Worm (Caenorhabditis elegans) whole organism, late embryonic: ENCODE data around the gene puf-6.

Experiments used
- F13H6.1 ChIP-seq: sonication (generic microtip); optimal IDR thresholded peaks from 2 replicates; lab custom pipeline; 2016; ENCODE audit warnings: missing genetic modification characterization, missing compliant biosample characterization
- K02D7.2 ChIP-seq: sonication (generic microtip); optimal IDR thresholded peaks from 2 replicates; lab custom pipeline; 2017; ENCODE audit warnings: mild to moderate bottlenecking, missing genetic modification characterization, missing compliant biosample characterization
- K09A11.1 ChIP-seq: sonication (generic microtip); optimal IDR thresholded peaks from 2 replicates; lab custom pipeline; 2017; ENCODE audit warnings: antibody characterized with exemption, mild to moderate bottlenecking, missing genetic modification characterization, missing compliant biosample characterization; ENCODE audit not compliant: insufficient read depth
- T23F11.4 ChIP-seq: fragments of 200-800 bp; sonication (Bioruptor generic); optimal IDR thresholded peaks from 2 replicates; lab custom pipeline; 2018; ENCODE audit warnings: mild to moderate bottlenecking, missing genetic modification characterization, missing compliant biosample characterization
- ama-1 ChIP-seq: fragments of 150-350 bp; optimal IDR thresholded peaks from 2 replicates; lab custom pipeline; 2014
- ceh-14 ChIP-seq: sonication (generic microtip); optimal IDR thresholded peaks from 2 replicates; lab custom pipeline; 2016; ENCODE audit warnings: missing genotype, missing genetic modification characterization, missing compliant biosample characterization
- ceh-18 ChIP-seq: sonication (generic microtip); optimal IDR thresholded peaks from 2 replicates; lab custom pipeline; 2016; ENCODE audit warnings: missing genetic modification characterization, missing compliant biosample characterization
- ceh-19 ChIP-seq: fragments of 200-800 bp; sonication (Bioruptor generic); optimal IDR thresholded peaks from 2 replicates; lab custom pipeline; 2018; ENCODE audit warnings: mild to moderate bottlenecking, missing genetic modification characterization, missing compliant biosample characterization
- ceh-2 ChIP-seq: sonication (generic microtip); optimal IDR thresholded peaks from 2 replicates; lab custom pipeline; 2016; ENCODE audit warnings: missing genotype, missing genetic modification characterization, missing compliant biosample characterization
- ceh-30 ChIP-seq: fragments of 150-350 bp; optimal IDR thresholded peaks from 2 replicates; lab custom pipeline; 2014; ENCODE audit warnings: missing biosample characterization, missing genetic modification characterization
- ceh-31 ChIP-seq: sonication (generic microtip); optimal IDR thresholded peaks from 2 replicates; lab custom pipeline; 2016; ENCODE audit warnings: missing genetic modification characterization, missing compliant biosample characterization
- ceh-34 ChIP-seq: sonication (generic microtip); optimal IDR thresholded peaks from 2 replicates; lab custom pipeline; 2016; ENCODE audit warnings: mild to moderate bottlenecking, missing genetic modification characterization, missing compliant biosample characterization
- ceh-9 ChIP-seq: sonication (generic microtip); optimal IDR thresholded peaks from 2 replicates; lab custom pipeline; 2016; ENCODE audit warnings: mild to moderate bottlenecking, missing genetic modification characterization, inconsistent platforms, missing compliant biosample characterization
- dve-1 ChIP-seq: sonication (generic microtip); optimal IDR thresholded peaks from 2 replicates; lab custom pipeline; 2017; ENCODE audit warnings: antibody characterized with exemption, mild to moderate bottlenecking, missing genetic modification characterization, missing compliant biosample characterization
- elt-4 ChIP-seq: sonication (generic microtip); optimal IDR thresholded peaks from 2 replicates; lab custom pipeline; 2016; ENCODE audit warnings: missing genetic modification characterization, missing compliant biosample characterization
- ets-4 ChIP-seq: sonication (generic microtip); optimal IDR thresholded peaks from 2 replicates; lab custom pipeline; 2016; ENCODE audit warnings: missing genetic modification characterization, missing compliant biosample characterization
- eyg-1 ChIP-seq: sonication (generic microtip); optimal IDR thresholded peaks from 2 replicates; lab custom pipeline; 2016; ENCODE audit warnings: missing genotype, missing genetic modification characterization, missing compliant biosample characterization
- fkh-6 ChIP-seq: sonication (generic microtip); optimal IDR thresholded peaks from 2 replicates; lab custom pipeline; 2016; ENCODE audit warnings: missing genetic modification characterization, missing compliant biosample characterization
- gmeb-2 ChIP-seq: sonication (generic microtip); optimal IDR thresholded peaks from 2 replicates; lab custom pipeline; 2016; ENCODE audit warnings: missing genetic modification characterization, inconsistent platforms, missing compliant biosample characterization
- hlh-13 ChIP-seq: fragments of 200-800 bp; sonication (Bioruptor generic); optimal IDR thresholded peaks from 2 replicates; lab custom pipeline; 2018; ENCODE audit warnings: mild to moderate bottlenecking, missing genetic modification characterization, missing compliant biosample characterization
- hlh-15 ChIP-seq: sonication (generic microtip); optimal IDR thresholded peaks from 2 replicates; lab custom pipeline; 2016; ENCODE audit warnings: missing genetic modification characterization, missing compliant biosample characterization
- hlh-6 ChIP-seq: sonication (generic microtip); optimal IDR thresholded peaks from 2 replicates; lab custom pipeline; 2016; ENCODE audit warnings: missing genotype, missing genetic modification characterization, missing compliant biosample characterization
- hlh-8 ChIP-seq: sonication (generic microtip); optimal IDR thresholded peaks from 2 replicates; lab custom pipeline; 2016; ENCODE audit warnings: missing genotype, missing genetic modification characterization, missing compliant biosample characterization
- lin-11 ChIP-seq: fragments of 200-800 bp; sonication (Bioruptor generic); optimal IDR thresholded peaks from 2 replicates; lab custom pipeline; 2018; ENCODE audit warnings: mild to moderate bottlenecking, missing genetic modification characterization, missing compliant biosample characterization
- nfya-1 ChIP-seq: sonication (generic microtip); optimal IDR thresholded peaks from 2 replicates; lab custom pipeline; 2017; ENCODE audit warnings: missing genetic modification characterization, mild to moderate bottlenecking, missing compliant biosample characterization, antibody characterized with exemption, moderate library complexity
- odd-2 ChIP-seq: sonication (generic microtip); optimal IDR thresholded peaks from 2 replicates; lab custom pipeline; 2017; ENCODE audit warnings: antibody characterized with exemption, mild to moderate bottlenecking, missing genetic modification characterization, missing compliant biosample characterization
- pat-9 ChIP-seq: fragments of 200-800 bp; sonication (Bioruptor generic); optimal IDR thresholded peaks from 2 replicates; lab custom pipeline; 2018; ENCODE audit warnings: mild to moderate bottlenecking, missing genetic modification characterization, moderate library complexity, missing compliant biosample characterization
- pax-1 ChIP-seq: fragments of 150-350 bp; optimal IDR thresholded peaks from 2 replicates; lab custom pipeline; 2014; ENCODE audit warnings: missing biosample characterization, missing genetic modification characterization
- pha-4 ChIP-seq: fragments of 150-350 bp; optimal IDR thresholded peaks from 2 replicates; lab custom pipeline; 2018; ENCODE audit warnings: missing biosample characterization, missing genetic modification reagents, missing genetic modification characterization
- pqm-1 ChIP-seq: sonication (generic microtip); optimal IDR thresholded peaks from 2 replicates; lab custom pipeline; 2016; ENCODE audit warnings: missing genetic modification characterization, missing compliant biosample characterization
- pros-1 ChIP-seq: fragments of 150-350 bp; optimal IDR thresholded peaks from 2 replicates; lab custom pipeline; 2014; ENCODE audit warnings: missing biosample characterization, missing genetic modification reagents, missing genetic modification characterization
- ref-2 ChIP-seq: sonication (generic microtip); optimal IDR thresholded peaks from 2 replicates; lab custom pipeline; 2016; ENCODE audit warnings: missing genetic modification characterization, missing compliant biosample characterization
- sox-2 ChIP-seq: fragments of 200-800 bp; sonication (Bioruptor generic); IDR thresholded peaks from 2 replicates; pipeline ENCODE4 v1.3.6; 2022; ENCODE audit warnings: missing genetic modification reagents, missing genetic modification characterization, missing compliant biosample characterization
- sox-4 ChIP-seq: sonication (generic microtip); optimal IDR thresholded peaks from 2 replicates; lab custom pipeline; 2017; ENCODE audit warnings: mild to moderate bottlenecking, missing genetic modification characterization, inconsistent platforms, missing compliant biosample characterization
- syd-9 ChIP-seq: sonication (generic microtip); optimal IDR thresholded peaks from 2 replicates; lab custom pipeline; 2016; ENCODE audit warnings: mild to moderate bottlenecking, missing genetic modification characterization, moderate library complexity, missing compliant biosample characterization
- tbx-2 ChIP-seq: sonication (generic microtip); optimal IDR thresholded peaks from 2 replicates; lab custom pipeline; 2016; ENCODE audit warnings: missing genetic modification characterization, missing compliant biosample characterization
- unc-3 ChIP-seq, 2 experiments: fragments of 200-800 bp in 1 of 2; sonication (Bioruptor generic) in 1 of 2; sonication (generic microtip) in 1 of 2; conservative IDR thresholded peaks in 1 of 2; optimal IDR thresholded peaks in 1 of 2; 2 replicates each; pipeline versions ENCODE4 v1.3.6 to Lab custom; 2016 to 2022; ENCODE audit warnings: missing compliant biosample characterization in 2 of 2, missing genetic modification characterization in 2 of 2, missing genetic modification reagents in 1 of 2
- unc-42 ChIP-seq: sonication (generic microtip); optimal IDR thresholded peaks from 2 replicates; lab custom pipeline; 2016; ENCODE audit warnings: missing genotype, missing genetic modification characterization, missing compliant biosample characterization
- unc-55 ChIP-seq: sonication (generic microtip); optimal IDR thresholded peaks from 2 replicates; lab custom pipeline; 2017; ENCODE audit warnings: missing biosample characterization, missing genetic modification reagents, missing genetic modification characterization
- unc-86 ChIP-seq: sonication (generic microtip); optimal IDR thresholded peaks from 2 replicates; lab custom pipeline; 2016; ENCODE audit warnings: missing genetic modification characterization, missing compliant biosample characterization
- zip-5 ChIP-seq: sonication (generic microtip); optimal IDR thresholded peaks from 2 replicates; lab custom pipeline; 2016; ENCODE audit warnings: missing genetic modification characterization, missing compliant biosample characterization
- ztf-16 ChIP-seq: sonication (generic microtip); optimal IDR thresholded peaks from 2 replicates; lab custom pipeline; 2017; ENCODE audit warnings: missing genetic modification characterization, missing compliant biosample characterization

puf-6 gene

ce11 chrII:13066777-13067290 is 23.6 kb upstream of the puf-6 start:
- TF ChIP-seq pat-9 (tag; lab: Kevin White, UChicago) (no peak), lin-11 (tag; lab: Kevin White, UChicago) (no peak), syd-9 (tag; lab: Kevin White, UChicago) (no peak), ceh-2 (no peak), ceh-18 (tag; lab: Kevin White, UChicago) (peak; percentile 47), pros-1 (tag; lab: Kevin White, UChicago) (no peak), gmeb-2 (no peak), pqm-1 (no peak), ceh-31 (peak; percentile 5)
- TF ChIP-seq, all 69 proteins: peak for 2

ce11 chrII:13065251-13065650 is 22.0 kb upstream of the puf-6 start:
- TF ChIP-seq unc-3 (GFP tag; conservative IDR thresholded peaks at IDR 0.05; lab: Robert Waterston, UW): no peak
- no peak for TF ChIP-seq unc-3 (tag; optimal IDR thresholded peaks at IDR 0.05; lab: Kevin White, UChicago)
- peak; percentile 37 for TF ChIP-seq unc-55 (GFP tag; lab: Kevin White, UChicago)
- peak; percentile 21 for TF ChIP-seq ceh-18 (tag; lab: Kevin White, UChicago)

- TF ChIP-seq dve-1 (tag; lab: Kevin White, UChicago) (no peak), ceh-30 (tag; lab: Kevin White, UChicago) (no peak), unc-55 (GFP tag; lab: Kevin White, UChicago) (no peak), K09A11.1 (tag; lab: Kevin White, UChicago) (no peak), ceh-9 (tag; lab: Kevin White, UChicago) (no peak), ceh-18 (tag; lab: Kevin White, UChicago) (no peak), elt-4 (tag; lab: Kevin White, UChicago) (no peak), hlh-8 (tag; lab: Kevin White, UChicago) (no peak), F13H6.1 (no peak), hlh-6 (no peak), unc-42 (tag; lab: Kevin White, UChicago) (no peak), nfya-1 (no peak), sox-2 (GFP tag; lab: Robert Waterston, UW) (no peak), fkh-6 (no peak)
- TF ChIP-seq, all 69 proteins: peak for 0
Observed at ce11 chrII:13059196-13059595, 16.0 kb upstream of the puf-6 start.

ce11 chrII:13056580-13056979 is 13.3 kb upstream of the puf-6 start, which contains the start of gene zyx-1:
zyx-1 (plus strand) TSS chrII:13056910.
- TF ChIP-seq pha-4: no peak
- TF ChIP-seq ref-2 (tag; lab: Kevin White, UChicago): no peak
- TF ChIP-seq eyg-1 (tag; lab: Kevin White, UChicago): no peak
- no peak for TF ChIP-seq ceh-14
- no peak for TF ChIP-seq unc-86 (tag; lab: Kevin White, UChicago)
- TF ChIP-seq ceh-9 (tag; lab: Kevin White, UChicago): no peak
- no peak for TF ChIP-seq ceh-2
- TF ChIP-seq pat-9 (tag; lab: Kevin White, UChicago): peak; percentile 31
- TF ChIP-seq fkh-6: no peak
- peak; percentile 24 for TF ChIP-seq ceh-19 (GFP tag; lab: Kevin White, UChicago)

ce11 chrII:13053443-13053842 is 10.2 kb upstream of the puf-6 start:
- TF ChIP-seq zip-5 (tag; lab: Kevin White, UChicago) (no peak), nfya-1 (no peak), T23F11.4 (GFP tag; lab: Kevin White, UChicago) (no peak), ceh-30 (tag; lab: Kevin White, UChicago) (no peak)

- TF ChIP-seq odd-2 (no peak), syd-9 (tag; lab: Kevin White, UChicago) (no peak), ets-4 (tag; lab: Kevin White, UChicago) (no peak), ceh-30 (tag; lab: Kevin White, UChicago) (no peak), dve-1 (tag; lab: Kevin White, UChicago) (no peak), nfya-1 (no peak), sox-4 (no peak), ama-1 (lab: Kevin White, UChicago) (no peak), pat-9 (tag; lab: Kevin White, UChicago) (no peak), ztf-16 (tag; lab: Kevin White, UChicago) (no peak), unc-86 (tag; lab: Kevin White, UChicago) (no peak), ceh-34 (no peak), ceh-14 (no peak), K02D7.2 (no peak), pax-1 (tag; lab: Kevin White, UChicago) (no peak), pha-4 (no peak), hlh-15 (no peak), hlh-13 (GFP tag; lab: Kevin White, UChicago) (no peak), tbx-2 (tag; lab: Kevin White, UChicago) (no peak)
Observed at ce11 chrII:13050050-13050449, 6.8 kb upstream of the puf-6 start.
